Worm (Caenorhabditis elegans): ENCODE results near the gene Y53F4B.36.

Gene Y53F4B.36

DNA sequence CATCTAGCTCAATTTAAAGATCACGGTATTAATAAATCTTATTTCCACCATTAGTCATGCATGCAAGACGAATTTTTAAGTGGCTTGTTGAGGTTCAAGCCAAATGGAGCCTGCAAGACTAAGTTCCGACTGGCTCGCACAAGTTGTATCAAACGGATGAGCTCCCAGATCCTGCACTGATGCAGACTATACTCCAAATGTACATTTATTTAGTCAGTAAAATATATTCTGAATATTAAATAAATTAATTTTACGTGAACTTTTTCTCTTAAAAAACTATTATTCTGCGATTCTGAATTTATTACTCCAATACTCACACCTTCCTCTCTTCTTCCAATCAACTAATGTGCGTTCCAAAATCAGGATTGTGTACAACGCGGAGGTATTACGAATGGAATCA is at the start of gene Y53F4B.36:
Gene Y53F4B.36, plus strand, starts transcription at position 301 of the 400 bp plus-strand sequence.
- TF ChIP-seq nhr-232 (tag; optimal IDR thresholded peaks at IDR 0.05) (no peak), K02D7.2 (tag; optimal IDR thresholded peaks at IDR 0.05) (no peak), hlh-6 (tag; optimal IDR thresholded peaks at IDR 0.05) (no peak), pros-1 (tag; optimal IDR thresholded peaks at IDR 0.05) (no peak), ceh-18 (tag; optimal IDR thresholded peaks at IDR 0.05) (no peak), sox-2 (GFP tag; IDR thresholded peaks at IDR 0.05) (no peak), ama-1 (optimal IDR thresholded peaks at IDR 0.05) (no peak), che-1 (tag; optimal IDR thresholded peaks at IDR 0.05) (no peak), elt-2 (tag; optimal IDR thresholded peaks at IDR 0.05) (no peak), ztf-16 (tag; optimal IDR thresholded peaks at IDR 0.05) (no peak), tbx-2 (tag; optimal IDR thresholded peaks at IDR 0.05) (no peak), Y22D7AL.16 (tag; optimal IDR thresholded peaks at IDR 0.05) (no peak), lim-6 (tag; optimal IDR thresholded peaks at IDR 0.05) (no peak), ceh-14 (tag; optimal IDR thresholded peaks at IDR 0.05) (no peak), elt-4 (tag; optimal IDR thresholded peaks at IDR 0.05) (no peak), lin-11 (tag; optimal IDR thresholded peaks at IDR 0.05) (no peak), npax-4 (tag; optimal IDR thresholded peaks at IDR 0.05) (no peak), ceh-45 (GFP tag; IDR thresholded peaks at IDR 0.05) (no peak)

DNA sequence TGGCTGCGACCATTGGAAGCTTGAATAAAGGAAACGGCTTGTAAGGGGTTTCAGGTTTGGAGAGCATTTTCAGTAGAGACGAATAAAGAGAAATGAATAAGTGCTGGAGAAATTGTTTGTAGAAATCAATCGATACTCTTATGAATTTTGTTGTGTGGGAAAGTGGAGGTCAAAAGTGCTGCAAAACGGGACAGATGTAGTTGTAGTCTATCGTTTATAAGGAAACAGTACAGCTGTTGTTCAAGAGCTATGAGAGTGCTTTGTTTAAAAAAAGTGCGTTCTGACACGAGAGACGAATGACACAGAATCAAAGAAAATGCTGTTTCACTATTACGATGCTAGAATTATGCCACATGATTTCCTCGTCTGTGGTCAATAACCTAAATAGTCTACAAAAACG is 45.2 kb upstream of the Y53F4B.36 start, which contains the start of gene Y53F4B.62:
Gene Y53F4B.62, minus strand, starts transcription at position 101 of the 400 bp plus-strand sequence.
- TF ChIP-seq mec-3 (tag; optimal IDR thresholded peaks at IDR 0.05; ENCODE audit: borderline replicate concordance) (no peak), pha-4 (tag; optimal IDR thresholded peaks at IDR 0.05) (no peak), pag-3 (tag; optimal IDR thresholded peaks at IDR 0.05; ENCODE audit: borderline replicate concordance) (no peak), F13H6.1 (tag; optimal IDR thresholded peaks at IDR 0.05) (no peak), ceh-14 (tag; optimal IDR thresholded peaks at IDR 0.05) (no peak), dve-1 (tag; optimal IDR thresholded peaks at IDR 0.05) (no peak), ceh-30 (tag; optimal IDR thresholded peaks at IDR 0.05) (no peak), T23F11.4 (GFP tag; optimal IDR thresholded peaks at IDR 0.05) (no peak), K02D7.2 (tag; optimal IDR thresholded peaks at IDR 0.05) (no peak), hlh-8 (tag; optimal IDR thresholded peaks at IDR 0.05) (no peak), fax-1 (tag; optimal IDR thresholded peaks at IDR 0.05) (no peak), pax-1 (tag; optimal IDR thresholded peaks at IDR 0.05) (no peak), sox-4 (tag; optimal IDR thresholded peaks at IDR 0.05) (no peak)

DNA sequence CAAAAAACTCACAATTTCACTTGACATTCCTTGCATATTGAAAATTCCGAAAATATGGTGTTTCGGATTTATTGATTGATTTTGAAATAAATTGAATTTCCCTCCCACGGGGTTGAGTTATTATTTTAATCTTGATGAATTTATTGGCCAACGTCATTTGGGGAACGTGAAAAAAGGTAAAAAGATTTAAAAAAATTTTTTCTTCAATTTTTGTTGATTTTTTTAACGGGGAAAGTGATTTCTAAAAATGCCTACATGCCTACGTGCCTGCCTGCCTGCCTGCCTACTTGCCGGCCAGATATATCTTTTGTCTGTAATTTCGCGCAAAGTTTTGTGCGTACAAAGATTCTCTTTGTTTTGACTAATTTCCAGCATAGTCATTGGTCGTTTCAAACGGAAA is 41.4 kb upstream of the Y53F4B.36 start, which contains the start of gene Y53F4B.24:
Gene Y53F4B.24, minus strand, starts transcription at position 101 of the 400 bp plus-strand sequence.
- TF ChIP-seq rnt-1 (tag; optimal IDR thresholded peaks at IDR 0.05) (no peak), ceh-2 (tag; optimal IDR thresholded peaks at IDR 0.05) (no peak), dmd-4 (tag; optimal IDR thresholded peaks at IDR 0.05; ENCODE audit: borderline replicate concordance) (no peak), F13H6.1 (tag; optimal IDR thresholded peaks at IDR 0.05) (no peak), T23F11.4 (GFP tag; optimal IDR thresholded peaks at IDR 0.05) (no peak), ceh-14 (tag; optimal IDR thresholded peaks at IDR 0.05) (no peak), elt-4 (tag; optimal IDR thresholded peaks at IDR 0.05) (no peak), ceh-9 (tag; optimal IDR thresholded peaks at IDR 0.05) (no peak), npax-4 (tag; optimal IDR thresholded peaks at IDR 0.05) (no peak), hlh-30 (tag; optimal IDR thresholded peaks at IDR 0.05; ENCODE audit: insufficient read depth) (no peak), ceh-30 (tag; optimal IDR thresholded peaks at IDR 0.05) (no peak), fkh-10 (GFP tag; optimal IDR thresholded peaks at IDR 0.05) (no peak), C08G9.2 (tag; optimal IDR thresholded peaks at IDR 0.05) (no peak), mec-3 (tag; optimal IDR thresholded peaks at IDR 0.05; ENCODE audit: borderline replicate concordance) (no peak), ceh-18 (tag; optimal IDR thresholded peaks at IDR 0.05) (no peak), ama-1 (optimal IDR thresholded peaks at IDR 0.05) (no peak), che-1 (tag; optimal IDR thresholded peaks at IDR 0.05) (no peak), ceh-31 (tag; optimal IDR thresholded peaks at IDR 0.05) (no peak), fkh-6 (tag; optimal IDR thresholded peaks at IDR 0.05) (no peak)

DNA sequence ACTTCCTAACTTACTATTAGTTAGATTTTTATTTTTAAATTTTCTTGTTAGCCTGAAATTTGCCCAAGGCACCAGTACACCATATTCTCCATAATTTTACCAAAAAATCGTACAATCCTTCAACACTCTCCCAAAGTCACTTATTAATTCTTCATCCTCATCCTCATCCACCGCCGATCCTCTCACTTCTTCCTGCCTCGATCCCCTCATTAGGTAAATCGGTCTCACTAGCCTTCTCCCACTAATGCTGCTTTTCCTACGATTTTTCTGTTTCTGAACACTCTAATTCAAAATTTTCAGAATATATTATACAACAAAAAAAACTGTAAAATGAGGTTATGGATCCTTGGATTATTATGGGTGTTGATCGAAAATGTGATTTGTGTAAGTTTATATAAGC is 39.9 kb upstream of the Y53F4B.36 start, which contains the start of gene Y53F4B.25:
Gene Y53F4B.25, plus strand, starts transcription at position 301 of the 400 bp plus-strand sequence.
- TF ChIP-seq odd-2 (tag; optimal IDR thresholded peaks at IDR 0.05) (no peak), che-1 (tag; optimal IDR thresholded peaks at IDR 0.05) (no peak), madf-2 (tag; optimal IDR thresholded peaks at IDR 0.05) (no peak), ceh-34 (tag; optimal IDR thresholded peaks at IDR 0.05) (no peak), npax-4 (tag; optimal IDR thresholded peaks at IDR 0.05) (no peak), fkh-6 (tag; optimal IDR thresholded peaks at IDR 0.05) (no peak), dve-1 (tag; optimal IDR thresholded peaks at IDR 0.05) (no peak), Y22D7AL.16 (tag; optimal IDR thresholded peaks at IDR 0.05) (no peak)

Measured in whole organism, late embryonic.